Worm (Caenorhabditis elegans) whole organism, L1 larva: ENCODE data around the gene igcm-2.

Source experiments
- Y116A8C.19 ChIP-seq: sonication (generic microtip); optimal IDR thresholded peaks from 2 replicates; lab custom pipeline; 2016; ENCODE audit warnings: missing compliant biosample characterization, missing genetic modification characterization, borderline replicate concordance
- aly-2 ChIP-seq: fragments of 150-350 bp; optimal IDR thresholded peaks from 2 replicates; lab custom pipeline; 2014; ENCODE audit warnings: missing biosample characterization, missing genetic modification characterization
- ama-1 ChIP-seq: fragments of 150-350 bp; optimal IDR thresholded peaks from 2 replicates; lab custom pipeline; 2014
- ceh-82 ChIP-seq, 3 experiments: fragments of 150-350 bp in 1 of 3; sonication (generic microtip) in 2 of 3; optimal IDR thresholded peaks; 2 replicates each; lab custom pipeline; 2014 to 2017; ENCODE audit warnings: missing biosample characterization in 3 of 3, missing genetic modification characterization in 3 of 3
- dpl-1 ChIP-seq, 3 experiments: fragments of 150-350 bp in 2 of 3; sonication (generic microtip) in 1 of 3; optimal IDR thresholded peaks; 2 replicates each; lab custom pipeline; 2014 to 2017; ENCODE audit warnings: missing biosample characterization in 3 of 3, missing genetic modification characterization in 3 of 3, missing genetic modification reagents in 3 of 3
- efl-3 ChIP-seq: fragments of 200-800 bp; sonication (Bioruptor generic); optimal IDR thresholded peaks from 2 replicates; lab custom pipeline; 2018; ENCODE audit warnings: mild to moderate bottlenecking, missing genetic modification characterization, missing compliant biosample characterization
- lin-39 ChIP-seq: fragments of 150-350 bp; optimal IDR thresholded peaks from 2 replicates; lab custom pipeline; 2014; ENCODE audit warnings: missing biosample characterization, missing genetic modification reagents, missing genetic modification characterization
- mdl-1 ChIP-seq, 2 experiments: fragments of 150-350 bp; optimal IDR thresholded peaks; 2 replicates each; lab custom pipeline; 2014 to 2017; ENCODE audit warnings: missing biosample characterization in 2 of 2, missing genetic modification characterization in 2 of 2, inconsistent platforms in 1 of 2
- nhr-11 ChIP-seq: fragments of 150-350 bp; optimal IDR thresholded peaks from 2 replicates; lab custom pipeline; 2014; ENCODE audit warnings: missing biosample characterization, missing genetic modification characterization
- nhr-76 ChIP-seq: sonication (generic microtip); optimal IDR thresholded peaks from 2 replicates; lab custom pipeline; 2017; ENCODE audit warnings: missing biosample characterization, missing genetic modification characterization
- sox-4 ChIP-seq: sonication (generic microtip); optimal IDR thresholded peaks from 2 replicates; lab custom pipeline; 2016; ENCODE audit warnings: missing genetic modification characterization, missing compliant biosample characterization
- sptf-1 ChIP-seq: fragments of 150-350 bp; optimal IDR thresholded peaks from 2 replicates; lab custom pipeline; 2014; ENCODE audit warnings: missing biosample characterization, missing genetic modification characterization
- tbx-2 ChIP-seq: sonication (generic microtip); optimal IDR thresholded peaks from 2 replicates; lab custom pipeline; 2016; ENCODE audit warnings: missing genetic modification characterization, missing compliant biosample characterization
- vab-15 ChIP-seq: sonication (generic microtip); optimal IDR thresholded peaks from 2 replicates; lab custom pipeline; 2017; ENCODE audit warnings: missing genotype, mild to moderate bottlenecking, missing genetic modification characterization, missing compliant biosample characterization

ce11 chrX:6430510-6430909, 39.1 kb upstream of the igcm-2 start, which contains the start of gene ctsa-2:
- no peak for TF ChIP-seq sptf-1 (tag; lab: Kevin White, UChicago)
- TF ChIP-seq efl-3, result no peak
- no peak for TF ChIP-seq tbx-2 (tag; lab: Kevin White, UChicago)
- TF ChIP-seq aly-2 (tag; lab: Kevin White, UChicago), result no peak
- no peak for TF ChIP-seq sox-4 (tag; lab: Kevin White, UChicago)
- no peak for TF ChIP-seq lin-39 (tag; lab: Kevin White, UChicago)
- TF ChIP-seq mdl-1 (tag; optimal IDR thresholded peaks at IDR 0.05; lab: Kevin White, UChicago), result no peak
- TF ChIP-seq nhr-76 (tag; lab: Kevin White, UChicago), result no peak
- TF ChIP-seq vab-15 (tag; lab: Kevin White, UChicago), result no peak
- TF ChIP-seq dpl-1 (GFP tag; optimal IDR thresholded peaks at IDR 0.05; lab: Kevin White, UChicago), result no peak
- no peak for TF ChIP-seq nhr-11
- no peak for TF ChIP-seq Y116A8C.19 (tag; lab: Kevin White, UChicago)
- TF ChIP-seq ama-1, result no peak
- no peak for TF ChIP-seq ceh-82 (tag; optimal IDR thresholded peaks at IDR 0.05; lab: Kevin White, UChicago)
